Fruit fly (Drosophila melanogaster) whole organism, adult: ENCODE results near the gene CG6345.

Experiments used
- CG11617 ChIP-seq: fragments of 200-800 bp; sonication (Bioruptor generic); optimal IDR thresholded peaks from 2 replicates; lab custom pipeline; 2017; ENCODE audit warnings: mild to moderate bottlenecking, missing biosample characterization, missing genetic modification reagents, missing genetic modification characterization
- CG12768 ChIP-seq: fragments of 200-800 bp; sonication (Bioruptor generic); optimal IDR thresholded peaks from 2 replicates; lab custom pipeline; 2017; ENCODE audit warnings: missing biosample characterization, missing genetic modification characterization, mild to moderate bottlenecking, moderate library complexity, missing genetic modification reagents
- CG1620 ChIP-seq: fragments of 200-800 bp; sonication (Bioruptor generic); optimal IDR thresholded peaks from 2 replicates; lab custom pipeline; 2016; ENCODE audit warnings: missing biosample characterization, missing genetic modification characterization
- CG33017 ChIP-seq: fragments of 200-800 bp; sonication (Bioruptor generic); optimal IDR thresholded peaks from 2 replicates; lab custom pipeline; 2018; ENCODE audit warnings: missing biosample characterization, mild to moderate bottlenecking, missing genetic modification characterization, moderate library complexity
- CG5204 ChIP-seq: fragments of 200-800 bp; sonication (Bioruptor generic); optimal IDR thresholded peaks from 2 replicates; lab custom pipeline; 2016; ENCODE audit warnings: missing biosample characterization, missing genetic modification characterization
- CG7045 ChIP-seq: fragments of 200-800 bp; sonication (Bioruptor generic); optimal IDR thresholded peaks from 2 replicates; lab custom pipeline; 2017; ENCODE audit warnings: missing biosample characterization, mild to moderate bottlenecking, missing genetic modification characterization
- CG7101 ChIP-seq: fragments of 200-800 bp; sonication (Bioruptor generic); optimal IDR thresholded peaks from 2 replicates; lab custom pipeline; 2018; ENCODE audit warnings: missing biosample characterization, mild to moderate bottlenecking, missing genetic modification characterization, moderate library complexity
- Clk ChIP-seq: fragments of 200-800 bp; sonication (Bioruptor generic); optimal IDR thresholded peaks from 2 replicates; lab custom pipeline; 2017; ENCODE audit warnings: missing biosample characterization, missing genetic modification characterization
- Hr96 ChIP-seq: fragments of 200-800 bp; sonication (Bioruptor generic); optimal IDR thresholded peaks from 2 replicates; lab custom pipeline; 2016; ENCODE audit warnings: missing biosample characterization, missing genetic modification characterization
- Mnt ChIP-seq: fragments of 200-800 bp; sonication (Bioruptor generic); optimal IDR thresholded peaks from 2 replicates; lab custom pipeline; 2016; ENCODE audit warnings: missing biosample characterization, mild to moderate bottlenecking, missing genetic modification characterization
- cic ChIP-seq: fragments of 200-800 bp; sonication (Bioruptor generic); optimal IDR thresholded peaks from 2 replicates; lab custom pipeline; 2017; ENCODE audit warnings: missing biosample characterization, mild to moderate bottlenecking, missing genetic modification characterization, moderate library complexity
- ovo ChIP-seq: fragments of 200-800 bp; sonication (Bioruptor generic); optimal IDR thresholded peaks from 2 replicates; lab custom pipeline; 2016; ENCODE audit warnings: missing biosample characterization, missing genetic modification characterization
- tj ChIP-seq: fragments of 200-800 bp; sonication (Bioruptor generic); optimal IDR thresholded peaks from 3 replicates; lab custom pipeline; 2017; ENCODE audit warnings: missing biosample characterization, mild to moderate bottlenecking, missing genetic modification characterization, moderate library complexity

- no peak for TF ChIP-seq Clk (GFP tag; lab: Kevin White, UChicago)
- no peak for TF ChIP-seq cic (GFP tag; lab: Kevin White, UChicago)
- no peak for TF ChIP-seq ovo (GFP tag; lab: Kevin White, UChicago)
- no peak for TF ChIP-seq CG7101 (tag; lab: Kevin White, UChicago)
- no peak for TF ChIP-seq Mnt (GFP tag; lab: Kevin White, UChicago)
- TF ChIP-seq CG7045 (GFP tag; lab: Kevin White, UChicago): no peak
- no peak for TF ChIP-seq tj (GFP tag; lab: Kevin White, UChicago)
- TF ChIP-seq CG5204 (GFP tag; lab: Kevin White, UChicago): no peak
- TF ChIP-seq CG33017: no peak
- TF ChIP-seq Hr96: no peak
- TF ChIP-seq CG12768 (GFP tag; lab: Kevin White, UChicago): no peak
- TF ChIP-seq CG1620 (GFP tag; lab: Kevin White, UChicago): no peak
- no peak for TF ChIP-seq CG11617 (GFP tag; lab: Kevin White, UChicago)
Observed at dm6 chr3R:10370495-10370894, 45.4 kb downstream of the CG6345 start.
